Fruit fly (Drosophila melanogaster) whole organism, pupa: Measurements from ENCODE around the gene emc.
A peak's percentile ranks its signal among the peaks of the same experiment; 100 is the strongest.

Source experiments
- CG10348 ChIP-seq: fragments of 200-800 bp; sonication (Bioruptor generic); IDR thresholded peaks from 2 replicates; pipeline ENCODE4 v1.3.6; 2022; ENCODE audit warnings: missing biosample characterization, missing genetic modification characterization
- CG12605 ChIP-seq: fragments of 200-800 bp; sonication (Bioruptor generic); IDR thresholded peaks from 2 replicates; pipeline ENCODE4 v1.3.6; 2022; ENCODE audit warnings: missing biosample characterization, missing genetic modification characterization
- CG13204 ChIP-seq: fragments of 200-800 bp; sonication (Bioruptor generic); optimal IDR thresholded peaks from 2 replicates; lab custom pipeline; 2018; ENCODE audit warnings: missing biosample characterization, mild to moderate bottlenecking, missing genetic modification characterization, moderate library complexity
- CG14655 ChIP-seq: fragments of 200-800 bp; sonication (Bioruptor generic); optimal IDR thresholded peaks from 3 replicates; lab custom pipeline; 2017; ENCODE audit warnings: mild to moderate bottlenecking, missing biosample characterization, missing genetic modification reagents, missing genetic modification characterization
- CG15710 ChIP-seq: fragments of 200-800 bp; sonication (Bioruptor generic); optimal IDR thresholded peaks from 2 replicates; lab custom pipeline; 2018; ENCODE audit warnings: missing biosample characterization, mild to moderate bottlenecking, missing genetic modification characterization, moderate library complexity
- CG17806 ChIP-seq: fragments of 200-800 bp; sonication (Bioruptor generic); optimal IDR thresholded peaks from 2 replicates; lab custom pipeline; 2018; ENCODE audit warnings: missing biosample characterization, mild to moderate bottlenecking, missing genetic modification characterization, moderate library complexity
- CG32121 ChIP-seq: fragments of 200-800 bp; sonication (Bioruptor generic); IDR thresholded peaks from 2 replicates; pipeline ENCODE4 v1.3.6; 2022; ENCODE audit warnings: missing biosample characterization, missing genetic modification characterization
- CG34367 ChIP-seq: fragments of 200-800 bp; sonication (Bioruptor generic); optimal IDR thresholded peaks from 2 replicates; lab custom pipeline; 2018; ENCODE audit warnings: missing biosample characterization, mild to moderate bottlenecking, missing genetic modification characterization
- CG4496 ChIP-seq: fragments of 200-800 bp; sonication (Bioruptor generic); IDR thresholded peaks from 3 replicates; pipeline ENCODE4 v1.3.6; 2022; ENCODE audit warnings: missing biosample characterization, missing genetic modification characterization
- CG8159 ChIP-seq: fragments of 200-800 bp; sonication (Bioruptor generic); optimal IDR thresholded peaks from 3 replicates; lab custom pipeline; 2018; ENCODE audit warnings: missing biosample characterization, mild to moderate bottlenecking, missing genetic modification characterization, moderate library complexity
- CG8301 ChIP-seq: fragments of 200-800 bp; sonication (Bioruptor generic); optimal IDR thresholded peaks from 2 replicates; lab custom pipeline; 2018; ENCODE audit warnings: missing biosample characterization, mild to moderate bottlenecking, missing genetic modification characterization
- CG9948 ChIP-seq: fragments of 200-800 bp; sonication (Bioruptor generic); optimal IDR thresholded peaks from 2 replicates; lab custom pipeline; 2018; ENCODE audit warnings: missing biosample characterization, mild to moderate bottlenecking, missing genetic modification characterization, moderate library complexity
- D1 ChIP-seq: fragments of 200-800 bp; sonication (Bioruptor generic); optimal IDR thresholded peaks from 2 replicates; lab custom pipeline; 2018; ENCODE audit warnings: missing biosample characterization, mild to moderate bottlenecking, missing genetic modification characterization, moderate library complexity
- EcR ChIP-seq: fragments of 200-800 bp; sonication (Bioruptor generic); optimal IDR thresholded peaks from 3 replicates; lab custom pipeline; 2019; ENCODE audit warnings: missing biosample characterization, missing genetic modification characterization, mild to moderate bottlenecking, moderate library complexity, missing genetic modification reagents
- Ets98B ChIP-seq: fragments of 200-800 bp; sonication (Bioruptor generic); IDR thresholded peaks from 2 replicates; pipeline ENCODE4 v1.3.6; 2022; ENCODE audit warnings: missing biosample characterization, missing genetic modification characterization
- Pif1A ChIP-seq: fragments of 200-800 bp; sonication (Bioruptor generic); optimal IDR thresholded peaks from 3 replicates; lab custom pipeline; 2016; ENCODE audit warnings: missing biosample characterization, missing genetic modification characterization
- Pif1B ChIP-seq: fragments of 200-800 bp; sonication (Bioruptor generic); optimal IDR thresholded peaks from 3 replicates; lab custom pipeline; 2016; ENCODE audit warnings: missing biosample characterization, missing genetic modification characterization
- Snoo ChIP-seq: fragments of 200-800 bp; sonication (Bioruptor generic); optimal IDR thresholded peaks from 3 replicates; lab custom pipeline; 2017; ENCODE audit warnings: missing biosample characterization, mild to moderate bottlenecking, missing genetic modification characterization, inconsistent platforms
- fd96Ca ChIP-seq: fragments of 200-800 bp; sonication (Bioruptor generic); IDR thresholded peaks from 3 replicates; pipeline ENCODE4 v1.3.6; 2022; ENCODE audit warnings: missing biosample characterization, missing genetic modification characterization
- gl ChIP-seq: fragments of 200-800 bp; sonication (Bioruptor generic); optimal IDR thresholded peaks from 2 replicates; lab custom pipeline; 2018; ENCODE audit warnings: missing biosample characterization, mild to moderate bottlenecking, missing genetic modification characterization
- rn ChIP-seq: fragments of 200-800 bp; sonication (Bioruptor generic); IDR thresholded peaks from 2 replicates; pipeline ENCODE4 v1.3.6; 2022; ENCODE audit warnings: missing biosample characterization, missing genetic modification characterization

Gene emc

dm6 chr3L:707992-708489 is 41.2 kb upstream of the emc start, which contains the start of gene CG13895:
TSS of gene CG13895 (minus strand) at chr3L:708205.
- TF ChIP-seq Pif1A (GFP tag; lab: Kevin White, UChicago) (no peak), CG13204 (GFP tag; lab: Kevin White, UChicago) (no peak), CG4496 (0 out of 3 replicates have a peak, but pooled peaks have one; percentile 42), EcR (GFP tag; lab: Kevin White, UChicago) (peak; percentile 20)

- TF ChIP-seq CG32121 (GFP tag; lab: Robert Waterston, UW) (no peak), CG13204 (GFP tag; lab: Kevin White, UChicago) (no peak), CG10348 (GFP tag; lab: Robert Waterston, UW) (no peak), rn (GFP tag; lab: Robert Waterston, UW) (no peak), CG4496 (no peak), EcR (GFP tag; lab: Kevin White, UChicago) (no peak), CG17806 (tag; lab: Kevin White, UChicago) (no peak), CG9948 (tag; lab: Kevin White, UChicago) (no peak), CG14655 (GFP tag; lab: Kevin White, UChicago) (no peak), Pif1A (GFP tag; lab: Kevin White, UChicago) (no peak), CG12605 (GFP tag; lab: Robert Waterston, UW) (no peak), D1 (tag; lab: Kevin White, UChicago) (no peak), Ets98B (GFP tag; lab: Robert Waterston, UW) (no peak), gl (tag; lab: Kevin White, UChicago) (no peak), CG34367 (tag; lab: Kevin White, UChicago) (no peak), Pif1B (GFP tag; lab: Kevin White, UChicago) (no peak), CG15710 (no peak)
- TF ChIP-seq, all 21 proteins: peak for 0
Measured at dm6 chr3L:709882-710281, 39.3 kb upstream of the emc start.

- no peak for TF ChIP-seq CG14655 (GFP tag; lab: Kevin White, UChicago)
- no peak for TF ChIP-seq CG8159 (tag; lab: Kevin White, UChicago)
- TF ChIP-seq CG17806 (tag; lab: Kevin White, UChicago): no peak
Measured at dm6 chr3L:710345-710822, 38.8 kb upstream of the emc start, which contains the start of gene CkIIalpha-i3. TSS of gene CkIIalpha-i3 (minus strand) at chr3L:710607.

dm6 chr3L:711839-712553 is 37.2 kb upstream of the emc start, which contains the start of gene CG13896:
TSS of gene CG13896 (minus strand) at chr3L:711850.
- TF ChIP-seq CG14655 (GFP tag; lab: Kevin White, UChicago): peak; percentile 73
- peak; percentile 57 for TF ChIP-seq CG8301
- TF ChIP-seq CG10348 (GFP tag; lab: Robert Waterston, UW): no peak
- peak; percentile 71; the same call in 1 of the 2 replicates for TF ChIP-seq CG32121 (GFP tag; lab: Robert Waterston, UW)
- peak; percentile 64; the same call in 2 of the 3 replicates for TF ChIP-seq CG4496
- TF ChIP-seq CG34367 (tag; lab: Kevin White, UChicago): peak; percentile 55
- no peak for TF ChIP-seq EcR (GFP tag; lab: Kevin White, UChicago)
- TF ChIP-seq Pif1A (GFP tag; lab: Kevin White, UChicago): peak; percentile 65
- no peak for TF ChIP-seq gl (tag; lab: Kevin White, UChicago)
- no peak; the same call in 1 of the 2 replicates for TF ChIP-seq rn (GFP tag; lab: Robert Waterston, UW)
- TF ChIP-seq Ets98B (GFP tag; lab: Robert Waterston, UW): peak; percentile 47
- TF ChIP-seq CG15710: peak; percentile 34
- peak; percentile 49 for TF ChIP-seq CG9948 (tag; lab: Kevin White, UChicago)
- TF ChIP-seq Snoo (tag; lab: Kevin White, UChicago): peak; percentile 63
- peak; percentile 62 for TF ChIP-seq CG17806 (tag; lab: Kevin White, UChicago)
- peak; percentile 67 for TF ChIP-seq CG8159 (tag; lab: Kevin White, UChicago)
- peak; percentile 62; the same call in 1 of the 3 replicates for TF ChIP-seq fd96Ca (GFP tag; lab: Robert Waterston, UW)
- peak; percentile 64 for TF ChIP-seq CG12605 (GFP tag; lab: Robert Waterston, UW)
- TF ChIP-seq Pif1B (GFP tag; lab: Kevin White, UChicago): peak; percentile 63
- TF ChIP-seq D1 (tag; lab: Kevin White, UChicago): peak; percentile 40
- peak; percentile 29 for TF ChIP-seq CG13204 (GFP tag; lab: Kevin White, UChicago)

- peak; percentile 9 for TF ChIP-seq CG17806 (tag; lab: Kevin White, UChicago)
- TF ChIP-seq CG32121 (GFP tag; lab: Robert Waterston, UW): no peak
- TF ChIP-seq CG12605 (GFP tag; lab: Robert Waterston, UW): no peak
- no peak for TF ChIP-seq gl (tag; lab: Kevin White, UChicago)
- no peak for TF ChIP-seq rn (GFP tag; lab: Robert Waterston, UW)
- TF ChIP-seq CG8159 (tag; lab: Kevin White, UChicago): peak; percentile 35
- TF ChIP-seq CG34367 (tag; lab: Kevin White, UChicago): no peak
- TF ChIP-seq, all 21 proteins: peak for 2
Measured at dm6 chr3L:716078-716477, 33.1 kb upstream of the emc start.
